Worm (Caenorhabditis elegans): ENCODE measurements around the gene C45B2.3.

DNA sequence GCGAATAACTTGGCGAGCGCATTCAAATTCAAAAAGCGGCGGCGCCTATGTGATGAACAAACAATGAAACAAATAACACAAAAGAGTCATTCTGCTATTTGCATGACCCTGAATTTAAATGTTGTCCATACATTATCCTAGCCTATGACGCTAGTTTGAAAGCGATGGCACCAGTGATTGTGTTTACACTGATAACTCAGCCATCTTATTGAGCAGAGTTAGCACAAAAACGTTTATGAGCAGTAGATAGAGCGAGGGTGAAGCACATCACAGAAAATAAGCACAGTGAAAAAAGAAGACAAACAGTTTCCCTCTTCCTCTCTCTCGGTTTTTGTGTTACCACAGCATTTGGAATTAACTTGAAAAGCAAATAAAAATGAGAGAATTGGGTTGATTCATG, 39.5 kb upstream of the C45B2.3 start:
- TF ChIP-seq zag-1 (tag; optimal IDR thresholded peaks at IDR 0.05): no peak
- no peak for TF ChIP-seq Y55F3AM.14 (GFP tag; optimal IDR thresholded peaks at IDR 0.05)
- TF ChIP-seq ama-1 (optimal IDR thresholded peaks at IDR 0.05): no peak
- TF ChIP-seq F13H6.1 (tag; optimal IDR thresholded peaks at IDR 0.05): peak; percentile 39
- no peak for TF ChIP-seq ceh-16 (tag; optimal IDR thresholded peaks at IDR 0.05)
- TF ChIP-seq elt-1 (tag; optimal IDR thresholded peaks at IDR 0.05): no peak
- TF ChIP-seq dmd-4 (tag; optimal IDR thresholded peaks at IDR 0.05): no peak
- no peak for TF ChIP-seq egl-27 (tag; optimal IDR thresholded peaks at IDR 0.05)
- TF ChIP-seq aly-2 (tag; optimal IDR thresholded peaks at IDR 0.05): no peak
- no peak for TF ChIP-seq alr-1 (tag; optimal IDR thresholded peaks at IDR 0.05)
- TF ChIP-seq ztf-4 (tag; optimal IDR thresholded peaks at IDR 0.05): no peak
- TF ChIP-seq nhr-237 (tag; optimal IDR thresholded peaks at IDR 0.05): no peak
- TF ChIP-seq lin-39 (tag; optimal IDR thresholded peaks at IDR 0.05): no peak
- TF ChIP-seq nhr-11 (tag; optimal IDR thresholded peaks at IDR 0.05): no peak

All from whole organism, L2 larva.